Worm (Caenorhabditis elegans): ENCODE measurements around the gene C17A2.4.

DNA sequence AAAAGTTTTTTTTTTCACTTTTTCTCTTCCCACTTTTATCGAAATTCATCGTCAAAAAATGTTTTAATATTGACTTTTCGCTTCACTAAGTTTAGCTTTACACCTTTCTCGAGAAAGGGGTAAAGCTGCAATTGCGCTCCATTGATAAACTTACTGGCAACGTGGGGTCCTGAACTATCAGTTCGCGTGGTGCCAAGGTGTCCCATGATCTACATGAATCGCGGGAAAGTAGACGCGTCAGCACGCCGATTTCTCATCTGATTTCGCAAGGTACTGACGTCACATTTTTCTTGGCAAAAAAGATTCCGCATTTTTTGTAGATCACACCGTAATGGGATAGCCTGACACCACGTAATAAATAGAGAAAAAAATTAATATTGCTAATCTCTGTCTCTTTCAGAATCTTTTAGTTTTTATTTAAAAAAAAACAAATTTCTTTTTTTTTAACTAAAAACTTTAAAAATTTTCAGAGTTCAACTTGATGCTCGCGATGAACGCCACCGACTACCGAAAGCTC lies 27.8 kb upstream of the C17A2.4 start, which contains the start of gene lido-15:
- TF ChIP-seq ceh-9 (tag; optimal IDR thresholded peaks at IDR 0.05) = no peak
- TF ChIP-seq syd-9 (tag; optimal IDR thresholded peaks at IDR 0.05) = no peak
- TF ChIP-seq ceh-18 (tag; optimal IDR thresholded peaks at IDR 0.05) = no peak
